Worm (Caenorhabditis elegans) whole organism, L1 larva: ENCODE results near the gene F13A2.1.
A peak's percentile ranks its signal among the peaks of the same experiment; 100 is the strongest.

Experiments used
- C34B4.2 ChIP-seq: sonication (generic microtip); optimal IDR thresholded peaks from 2 replicates; lab custom pipeline; 2017; ENCODE audit warnings: mild to moderate bottlenecking, missing genetic modification characterization, missing compliant biosample characterization
- F16B12.6 ChIP-seq: fragments of 150-350 bp; optimal IDR thresholded peaks from 2 replicates; lab custom pipeline; 2014; ENCODE audit warnings: missing biosample characterization, missing genetic modification characterization
- aha-1 ChIP-seq: fragments of 150-350 bp; optimal IDR thresholded peaks from 2 replicates; lab custom pipeline; 2014; ENCODE audit warnings: missing biosample characterization, missing genetic modification characterization
- alr-1 ChIP-seq: fragments of 200-800 bp; sonication (Bioruptor generic); optimal IDR thresholded peaks from 2 replicates; lab custom pipeline; 2018; ENCODE audit warnings: borderline replicate concordance, mild to moderate bottlenecking, missing genetic modification characterization, missing compliant biosample characterization
- ama-1 ChIP-seq: fragments of 150-350 bp; optimal IDR thresholded peaks from 2 replicates; lab custom pipeline; 2014
- ceh-63 ChIP-seq: fragments of 200-800 bp; sonication (Bioruptor generic); optimal IDR thresholded peaks from 2 replicates; lab custom pipeline; 2018; ENCODE audit warnings: mild to moderate bottlenecking, missing genetic modification characterization, missing compliant biosample characterization
- ceh-8 ChIP-seq: fragments of 200-800 bp; sonication (Bioruptor generic); optimal IDR thresholded peaks from 2 replicates; lab custom pipeline; 2018; ENCODE audit warnings: mild to moderate bottlenecking, missing genetic modification characterization, moderate library complexity, missing compliant biosample characterization
- ceh-88 ChIP-seq: fragments of 200-800 bp; sonication (Bioruptor generic); IDR thresholded peaks from 2 replicates; pipeline ENCODE4 v1.3.6; 2022; ENCODE audit warnings: missing genetic modification characterization, missing compliant biosample characterization
- efl-1 ChIP-seq, 4 experiments: fragments of 150-350 bp; optimal IDR thresholded peaks in 3 of 4; peaks in 1 of 4; 1 replicate in 1 of 4; 2 replicates in 3 of 4; lab custom pipeline; 2014; ENCODE audit warnings: missing biosample characterization in 2 of 4, missing genetic modification characterization in 2 of 4, missing genetic modification reagents in 2 of 4
- efl-3 ChIP-seq: fragments of 200-800 bp; sonication (Bioruptor generic); optimal IDR thresholded peaks from 2 replicates; lab custom pipeline; 2018; ENCODE audit warnings: mild to moderate bottlenecking, missing genetic modification characterization, missing compliant biosample characterization
- egl-13 ChIP-seq: sonication (generic microtip); optimal IDR thresholded peaks from 2 replicates; lab custom pipeline; 2016; ENCODE audit warnings: missing genotype, missing genetic modification reagents, missing genetic modification characterization, missing compliant biosample characterization
- egl-27 ChIP-seq, 2 experiments: fragments of 150-350 bp in 1 of 2; sonication (generic microtip); optimal IDR thresholded peaks; 3 replicates each; lab custom pipeline; 2017 to 2018; ENCODE audit warnings: missing biosample characterization in 2 of 2, missing genetic modification characterization in 2 of 2, missing genetic modification reagents in 2 of 2
- elt-3 ChIP-seq, 6 experiments: fragments of 150-350 bp in 1 of 6; sonication (generic microtip); optimal IDR thresholded peaks; 2 replicates each; lab custom pipeline; 2017 to 2018; ENCODE audit warnings: missing biosample characterization in 6 of 6, missing genetic modification characterization in 6 of 6, inconsistent platforms in 1 of 6
- grh-1 ChIP-seq: fragments of 200-800 bp; sonication (Bioruptor generic); IDR thresholded peaks from 2 replicates; pipeline ENCODE4 v1.3.6; 2022; ENCODE audit warnings: missing genetic modification reagents, missing genetic modification characterization, missing compliant biosample characterization
- hlh-17 ChIP-seq: fragments of 200-800 bp; sonication (Bioruptor generic); optimal IDR thresholded peaks from 2 replicates; lab custom pipeline; 2018; ENCODE audit warnings: missing genetic modification characterization, mild to moderate bottlenecking, missing compliant biosample characterization, moderate library complexity, borderline replicate concordance
- hlh-4 ChIP-seq: sonication (generic microtip); optimal IDR thresholded peaks from 2 replicates; lab custom pipeline; 2016; ENCODE audit warnings: mild to moderate bottlenecking, missing genetic modification characterization, missing compliant biosample characterization
- irx-1 ChIP-seq: sonication (generic microtip); optimal IDR thresholded peaks from 2 replicates; lab custom pipeline; 2016; ENCODE audit warnings: missing genetic modification characterization, missing compliant biosample characterization
- lin-13 ChIP-seq: fragments of 150-350 bp; optimal IDR thresholded peaks from 2 replicates; lab custom pipeline; 2014; ENCODE audit warnings: missing biosample characterization, missing genetic modification reagents, missing genetic modification characterization
- lir-3 ChIP-seq: sonication (generic microtip); optimal IDR thresholded peaks from 2 replicates; lab custom pipeline; 2016; ENCODE audit warnings: mild to moderate bottlenecking, missing genetic modification characterization, moderate library complexity, missing compliant biosample characterization; ENCODE audit not compliant: poor library complexity
- mab-9 ChIP-seq: fragments of 200-800 bp; sonication (Bioruptor generic); IDR thresholded peaks from 2 replicates; pipeline ENCODE4 v1.3.6; 2022; ENCODE audit warnings: missing genetic modification reagents, missing genetic modification characterization, missing compliant biosample characterization
- nhr-11 ChIP-seq: fragments of 150-350 bp; optimal IDR thresholded peaks from 2 replicates; lab custom pipeline; 2014; ENCODE audit warnings: missing biosample characterization, missing genetic modification characterization
- nhr-20 ChIP-seq: sonication (generic microtip); optimal IDR thresholded peaks from 2 replicates; lab custom pipeline; 2016; ENCODE audit warnings: mild to moderate bottlenecking, missing genetic modification characterization, missing compliant biosample characterization
- nhr-28 ChIP-seq: fragments of 150-350 bp; optimal IDR thresholded peaks from 2 replicates; lab custom pipeline; 2014; ENCODE audit warnings: missing biosample characterization, missing genetic modification characterization
- nhr-47 ChIP-seq: sonication (generic microtip); optimal IDR thresholded peaks from 2 replicates; lab custom pipeline; 2016; ENCODE audit warnings: mild to moderate bottlenecking, missing genetic modification characterization, moderate library complexity, missing compliant biosample characterization
- nhr-71 ChIP-seq: sonication (generic microtip); optimal IDR thresholded peaks from 2 replicates; lab custom pipeline; 2016; ENCODE audit warnings: mild to moderate bottlenecking, missing genetic modification characterization, moderate library complexity, missing compliant biosample characterization
- nhr-77 ChIP-seq: fragments of 150-350 bp; optimal IDR thresholded peaks from 2 replicates; lab custom pipeline; 2014; ENCODE audit warnings: missing biosample characterization, missing genetic modification characterization
- nhr-84 ChIP-seq: sonication (generic microtip); optimal IDR thresholded peaks from 2 replicates; lab custom pipeline; 2017; ENCODE audit warnings: missing biosample characterization, missing genetic modification characterization
- nhr-85 ChIP-seq: sonication (generic microtip); peaks from one replicate; lab custom pipeline; 2016; ENCODE audit warnings: missing genetic modification characterization, inconsistent platforms, missing compliant biosample characterization
- pax-3 ChIP-seq: fragments of 200-800 bp; sonication (Bioruptor generic); optimal IDR thresholded peaks from 2 replicates; lab custom pipeline; 2018; ENCODE audit warnings: mild to moderate bottlenecking, missing genetic modification characterization, moderate library complexity, missing compliant biosample characterization
- snpc-4 ChIP-seq: fragments of 150-350 bp; optimal IDR thresholded peaks from 2 replicates; lab custom pipeline; 2014; ENCODE audit warnings: missing biosample characterization, missing genetic modification characterization
- snu-23 ChIP-seq: sonication (generic microtip); optimal IDR thresholded peaks from 2 replicates; lab custom pipeline; 2016; ENCODE audit warnings: missing genetic modification characterization, missing compliant biosample characterization
- sox-4 ChIP-seq: sonication (generic microtip); optimal IDR thresholded peaks from 2 replicates; lab custom pipeline; 2016; ENCODE audit warnings: missing genetic modification characterization, missing compliant biosample characterization
- sup-37 ChIP-seq: fragments of 200-800 bp; sonication (Bioruptor generic); optimal IDR thresholded peaks from 2 replicates; lab custom pipeline; 2018; ENCODE audit warnings: mild to moderate bottlenecking, missing genetic modification characterization, missing compliant biosample characterization
- swsn-7 ChIP-seq: sonication (generic microtip); optimal IDR thresholded peaks from 2 replicates; lab custom pipeline; 2016; ENCODE audit warnings: missing genetic modification characterization, missing compliant biosample characterization
- unc-62 ChIP-seq: fragments of 150-350 bp; optimal IDR thresholded peaks from 2 replicates; lab custom pipeline; 2014; ENCODE audit warnings: missing biosample characterization, missing genetic modification reagents, missing genetic modification characterization
- unc-86 ChIP-seq: sonication (generic microtip); optimal IDR thresholded peaks from 2 replicates; lab custom pipeline; 2016; ENCODE audit warnings: missing genetic modification characterization, missing compliant biosample characterization
- unc-98 ChIP-seq: fragments of 200-800 bp; sonication (Bioruptor generic); IDR thresholded peaks from 2 replicates; pipeline ENCODE4 v1.3.6; 2022; ENCODE audit warnings: missing genetic modification characterization, missing compliant biosample characterization
- vab-15 ChIP-seq: sonication (generic microtip); optimal IDR thresholded peaks from 2 replicates; lab custom pipeline; 2017; ENCODE audit warnings: missing genotype, mild to moderate bottlenecking, missing genetic modification characterization, missing compliant biosample characterization
- zag-1 ChIP-seq: fragments of 150-350 bp; optimal IDR thresholded peaks from 2 replicates; lab custom pipeline; 2014; ENCODE audit warnings: missing biosample characterization, missing genetic modification characterization
- zip-4 ChIP-seq: fragments of 200-800 bp; sonication (Bioruptor generic); optimal IDR thresholded peaks from 2 replicates; lab custom pipeline; 2018; ENCODE audit warnings: mild to moderate bottlenecking, missing genetic modification characterization, moderate library complexity, missing compliant biosample characterization

F13A2.1 gene

DNA sequence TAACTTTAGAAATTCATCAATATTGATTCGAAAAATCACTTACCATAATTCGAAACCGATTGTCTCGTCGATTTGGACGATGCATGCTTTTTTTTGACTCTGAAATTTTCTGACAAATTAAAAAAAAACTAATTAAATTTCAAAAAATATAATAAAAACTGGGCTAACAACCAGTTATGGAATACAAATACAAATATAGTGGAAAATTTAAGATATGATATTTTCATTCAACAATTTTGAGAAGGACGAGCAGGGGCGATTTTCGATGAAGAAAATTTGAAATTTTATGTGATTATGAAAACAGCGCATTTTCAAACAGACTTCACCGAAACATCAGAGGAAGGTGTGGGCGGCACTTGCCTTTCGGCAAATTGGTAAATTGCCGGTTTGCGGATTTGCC, at the start of gene F13A2.1:
F13A2.1 (minus strand) TSS at position 101 of the 400 bp plus-strand sequence.
- TF ChIP-seq egl-13 (no peak), efl-1 (optimal IDR thresholded peaks at IDR 0.05; lab: Kevin White, UChicago) (no peak), efl-1 (GFP tag; optimal IDR thresholded peaks at IDR 0.05 in 1 of 2; lab: Kevin White, UChicago) (peak in 1 of 2 experiments; percentile 48), zip-4 (GFP tag; lab: Kevin White, UChicago) (no peak), zag-1 (tag; lab: Kevin White, UChicago) (no peak)

DNA sequence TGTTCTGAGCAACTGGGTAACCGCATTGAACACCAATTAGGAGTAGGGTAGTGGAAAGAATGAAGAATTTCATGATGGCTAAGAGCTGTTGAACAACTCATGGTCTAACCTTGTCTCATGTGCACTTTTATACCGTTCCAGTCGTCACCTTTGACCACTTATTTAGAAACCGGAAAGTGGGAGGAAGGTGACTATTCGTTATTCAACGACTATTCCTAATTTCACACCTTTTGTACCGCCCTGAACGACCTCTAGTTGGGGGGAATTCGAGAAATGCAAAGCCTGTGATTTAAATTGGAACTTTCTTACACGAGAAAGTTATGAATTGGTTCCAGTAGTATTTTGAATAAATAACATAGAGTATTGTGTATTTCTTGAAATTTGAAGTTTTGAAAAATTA, 47.4 kb upstream of the F13A2.1 start, which contains the start of gene Y47D7A.12:
Y47D7A.12 (minus strand) TSS at position 101 of the 400 bp plus-strand sequence.
- TF ChIP-seq swsn-7 (tag; lab: Kevin White, UChicago) (no peak), grh-1 (no peak), nhr-28 (tag; lab: Kevin White, UChicago) (no peak), aha-1 (tag; lab: Kevin White, UChicago) (no peak), egl-27 (tag; optimal IDR thresholded peaks at IDR 0.05; lab: Kevin White, UChicago) (no peak), nhr-71 (tag; lab: Kevin White, UChicago) (no peak), mab-9 (GFP tag; lab: Robert Waterston, UW) (no peak), nhr-20 (tag; lab: Kevin White, UChicago) (no peak), ceh-88 (GFP tag; lab: Robert Waterston, UW) (no peak), hlh-17 (GFP tag; lab: Kevin White, UChicago) (no peak), sox-4 (tag; lab: Kevin White, UChicago) (no peak), snpc-4 (tag; lab: Kevin White, UChicago) (no peak), unc-86 (tag; lab: Kevin White, UChicago) (no peak), vab-15 (tag; lab: Kevin White, UChicago) (no peak)

DNA sequence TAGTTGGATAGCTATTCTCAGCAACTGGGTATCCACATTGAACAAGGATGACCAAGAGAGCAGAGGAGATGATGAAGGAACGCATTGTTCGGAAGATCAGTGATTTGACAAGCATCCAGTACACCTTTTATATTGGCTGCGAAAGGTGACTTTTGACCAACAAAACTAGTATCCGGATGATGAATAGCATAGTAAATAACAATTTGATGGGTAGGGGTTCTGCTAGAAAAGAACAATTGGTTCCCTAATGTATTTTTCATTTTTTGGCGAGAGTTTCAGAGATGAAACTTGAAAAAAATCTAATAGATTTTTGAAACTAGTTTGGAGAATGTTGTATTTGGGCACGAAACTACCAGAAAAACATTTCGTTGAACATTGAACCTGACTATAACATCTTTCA, 46.0 kb upstream of the F13A2.1 start, which contains the start of gene Y47D7A.11:
Y47D7A.11 (minus strand) TSS at position 101 of the 400 bp plus-strand sequence.
- TF ChIP-seq irx-1 (tag; lab: Kevin White, UChicago) (no peak), zag-1 (tag; lab: Kevin White, UChicago) (no peak), unc-98 (GFP tag; lab: Robert Waterston, UW) (no peak), ceh-63 (GFP tag; lab: Kevin White, UChicago) (no peak), efl-3 (GFP tag; lab: Kevin White, UChicago) (no peak), lin-13 (GFP tag; lab: Kevin White, UChicago) (no peak), nhr-84 (no peak), egl-27 (tag; optimal IDR thresholded peaks at IDR 0.05; lab: Kevin White, UChicago) (no peak), elt-3 (tag; optimal IDR thresholded peaks at IDR 0.05; lab: Kevin White, UChicago) (no peak), ceh-8 (GFP tag; lab: Kevin White, UChicago) (no peak), sup-37 (GFP tag; lab: Kevin White, UChicago) (no peak), snu-23 (GFP tag; lab: Kevin White, UChicago) (no peak), nhr-77 (no peak), C34B4.2 (no peak), ceh-88 (GFP tag; lab: Robert Waterston, UW) (no peak), ama-1 (lab: Kevin White, UChicago) (no peak)
- TF ChIP-seq, all 84 proteins: peak for 0

DNA sequence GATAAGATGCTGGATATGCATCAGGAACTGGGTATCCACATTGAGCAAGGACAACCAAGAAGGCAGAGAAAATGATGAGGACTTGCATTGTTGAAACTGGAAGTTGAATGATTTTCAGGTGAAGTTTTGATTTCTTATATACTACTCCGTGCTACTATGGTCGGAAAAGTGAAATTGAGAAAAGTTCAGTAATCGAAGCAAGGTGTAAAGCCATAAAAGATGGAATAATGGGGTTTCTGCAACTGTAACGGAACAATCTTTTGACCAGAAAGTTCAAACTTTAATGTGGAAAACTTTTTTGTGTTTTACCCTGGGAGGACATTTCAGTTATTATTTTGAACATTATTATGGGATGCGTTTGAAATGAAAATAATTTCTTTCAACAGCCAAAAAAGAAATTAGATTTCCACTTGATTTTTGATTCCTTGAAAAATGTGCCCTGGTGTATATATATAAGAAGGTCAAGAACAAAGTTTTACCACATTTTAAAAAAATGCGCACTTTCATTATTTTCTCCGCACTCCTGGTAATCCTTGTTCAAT, 41.7 kb upstream of the F13A2.1 start, which contains the start of the genes Y47D7A.9 and Y47D7A.19:
Y47D7A.9 (minus strand) TSS at position 101 of the 542 bp plus-strand sequence.
Y47D7A.19 (plus strand) TSS at position 492 of the 542 bp plus-strand sequence.
- TF ChIP-seq unc-62 (GFP tag; lab: Kevin White, UChicago): no peak
- TF ChIP-seq zag-1 (tag; lab: Kevin White, UChicago): no peak
- no peak for TF ChIP-seq nhr-11
- no peak for TF ChIP-seq nhr-47 (tag; lab: Kevin White, UChicago)
- no peak for TF ChIP-seq nhr-85 (tag; lab: Kevin White, UChicago)
- no peak for TF ChIP-seq F16B12.6 (tag; lab: Kevin White, UChicago)
- TF ChIP-seq lir-3 (tag; lab: Kevin White, UChicago): no peak
- no peak for TF ChIP-seq pax-3 (tag; lab: Kevin White, UChicago)
- TF ChIP-seq hlh-4 (tag; lab: Kevin White, UChicago): no peak
- no peak for TF ChIP-seq vab-15 (tag; lab: Kevin White, UChicago)
- no peak for TF ChIP-seq unc-86 (tag; lab: Kevin White, UChicago)
- no peak for TF ChIP-seq alr-1 (tag; lab: Kevin White, UChicago)
